Fruit fly (Drosophila melanogaster) whole organism, embryonic: Measurements from ENCODE around the gene srl.
A peak's percentile ranks its signal among the peaks of the same experiment; 100 is the strongest.

Experiments used
- Adf1 ChIP-seq: fragments of 200-800 bp; sonication (Bioruptor generic); IDR thresholded peaks from 2 replicates; pipeline ENCODE4 v1.3.6; 2022; ENCODE audit warnings: missing biosample characterization, missing genetic modification characterization
- Atf6 ChIP-seq: fragments of 200-800 bp; sonication (Bioruptor generic); IDR thresholded peaks from 2 replicates; pipeline ENCODE4 v1.3.6; 2022; ENCODE audit warnings: missing biosample characterization, missing genetic modification characterization
- B-H2 ChIP-seq: fragments of 200-800 bp; sonication (Bioruptor generic); optimal IDR thresholded peaks from 2 replicates; lab custom pipeline; 2018; ENCODE audit warnings: missing biosample characterization, mild to moderate bottlenecking, missing genetic modification characterization
- Bgb ChIP-seq: fragments of 200-800 bp; sonication (Bioruptor generic); IDR thresholded peaks from 2 replicates; pipeline ENCODE4 v1.3.6; 2022; ENCODE audit warnings: missing biosample characterization, missing genetic modification characterization; ENCODE audit not compliant: partially characterized antibody
- BtbVII ChIP-seq: fragments of 200-800 bp; sonication (Bioruptor generic); optimal IDR thresholded peaks from 3 replicates; lab custom pipeline; 2017; ENCODE audit warnings: missing biosample characterization, mild to moderate bottlenecking, missing genetic modification characterization
- CG1024 ChIP-seq: fragments of 200-800 bp; sonication (Bioruptor generic); IDR thresholded peaks from 2 replicates; pipeline ENCODE4 v1.3.6; 2022; ENCODE audit warnings: missing biosample characterization, missing genetic modification characterization
- CG10654 ChIP-seq: fragments of 200-800 bp; sonication (Bioruptor generic); optimal IDR thresholded peaks from 2 replicates; lab custom pipeline; 2016; ENCODE audit warnings: missing biosample characterization, missing genetic modification characterization
- CG12236 ChIP-seq: fragments of 200-800 bp; sonication (Bioruptor generic); optimal IDR thresholded peaks from 2 replicates; lab custom pipeline; 2016; ENCODE audit warnings: missing biosample characterization, missing genetic modification characterization
- CG13287 ChIP-seq: fragments of 200-800 bp; sonication (Bioruptor generic); IDR thresholded peaks from 2 replicates; pipeline ENCODE4 v1.3.6; 2022; ENCODE audit warnings: missing biosample characterization, missing genetic modification characterization; ENCODE audit not compliant: partially characterized antibody
- CG13894 ChIP-seq: fragments of 200-800 bp; sonication (Bioruptor generic); optimal IDR thresholded peaks from 3 replicates; lab custom pipeline; 2018; ENCODE audit warnings: missing biosample characterization, mild to moderate bottlenecking, missing genetic modification characterization, moderate library complexity
- CG15514 ChIP-seq: fragments of 200-800 bp; sonication (Bioruptor generic); optimal IDR thresholded peaks from 3 replicates; lab custom pipeline; 2017; ENCODE audit warnings: missing biosample characterization, missing genetic modification characterization, mild to moderate bottlenecking, moderate library complexity, missing genetic modification reagents
- CG17328 ChIP-seq: fragments of 200-800 bp; sonication (Bioruptor generic); IDR thresholded peaks from 2 replicates; pipeline ENCODE4 v1.3.6; 2022; ENCODE audit warnings: missing biosample characterization, missing genetic modification characterization
- CG2199 ChIP-seq: fragments of 200-800 bp; sonication (Bioruptor generic); IDR thresholded peaks from 3 replicates; pipeline ENCODE4 v1.3.6; 2022; ENCODE audit warnings: missing biosample characterization, missing genetic modification characterization
- CG32767 ChIP-seq: fragments of 200-800 bp; sonication (Bioruptor generic); IDR thresholded peaks from 2 replicates; pipeline ENCODE4 v1.3.6; 2022; ENCODE audit warnings: missing biosample characterization, missing genetic modification characterization
- CG34224 ChIP-seq: fragments of 200-800 bp; sonication (Bioruptor generic); IDR thresholded peaks from 3 replicates; pipeline ENCODE4 v1.3.6; 2022; ENCODE audit warnings: missing biosample characterization, missing genetic modification characterization; ENCODE audit not compliant: partially characterized antibody
- CG34376 ChIP-seq: fragments of 200-800 bp; sonication (Bioruptor generic); optimal IDR thresholded peaks from 2 replicates; lab custom pipeline; 2018; ENCODE audit warnings: missing biosample characterization, mild to moderate bottlenecking, missing genetic modification characterization
- CG8290 ChIP-seq, 3 experiments: fragments of 200-800 bp; sonication (Bioruptor generic); optimal IDR thresholded peaks; 2 replicates each; lab custom pipeline; 2016 to 2019; ENCODE audit warnings: missing biosample characterization in 3 of 3, missing genetic modification characterization in 3 of 3, mild to moderate bottlenecking in 2 of 3, moderate library complexity in 1 of 3
- Deaf1 ChIP-seq: fragments of 200-800 bp; optimal IDR thresholded peaks from 3 replicates; lab custom pipeline; 2019; ENCODE audit warnings: missing biosample characterization, mild to moderate bottlenecking, missing genetic modification characterization, moderate library complexity
- Ets65A ChIP-seq: fragments of 200-800 bp; sonication (Bioruptor generic); peaks from one replicate; lab custom pipeline; 2016; ENCODE audit warnings: missing biosample characterization, missing genetic modification characterization
- Fer1 ChIP-seq: fragments of 200-800 bp; sonication (Bioruptor generic); optimal IDR thresholded peaks from 2 replicates; lab custom pipeline; 2017; ENCODE audit warnings: missing biosample characterization, mild to moderate bottlenecking, missing genetic modification characterization
- Fer3 ChIP-seq: fragments of 200-800 bp; sonication (Bioruptor generic); optimal IDR thresholded peaks from 2 replicates; lab custom pipeline; 2018; ENCODE audit warnings: missing biosample characterization, mild to moderate bottlenecking, missing genetic modification characterization, moderate library complexity
- GATAe ChIP-seq: fragments of 200-800 bp; sonication (Bioruptor generic); conservative IDR thresholded peaks from 2 replicates; pipeline ENCODE4 v1.3.6; 2022; ENCODE audit warnings: missing biosample characterization, missing genetic modification characterization
- Hand ChIP-seq: fragments of 200-800 bp; sonication (Bioruptor generic); optimal IDR thresholded peaks from 2 replicates; lab custom pipeline; 2017; ENCODE audit warnings: mild to moderate bottlenecking, missing biosample characterization, missing genetic modification reagents, missing genetic modification characterization
- HmgD ChIP-seq: fragments of 200-800 bp; sonication (Bioruptor generic); optimal IDR thresholded peaks from 3 replicates; lab custom pipeline; 2016; ENCODE audit warnings: missing biosample characterization, missing genetic modification characterization
- Jarid2 ChIP-seq: fragments of 200-800 bp; sonication (Bioruptor generic); optimal IDR thresholded peaks from 3 replicates; lab custom pipeline; 2017; ENCODE audit warnings: mild to moderate bottlenecking, missing biosample characterization, missing genetic modification reagents, missing genetic modification characterization
- Max ChIP-seq: fragments of 200-800 bp; sonication (Bioruptor generic); optimal IDR thresholded peaks from 2 replicates; lab custom pipeline; 2016; ENCODE audit warnings: missing biosample characterization, mild to moderate bottlenecking, missing genetic modification characterization
- Med ChIP-seq: fragments of 200-800 bp; sonication (Bioruptor generic); peaks from one replicate; lab custom pipeline; 2016; ENCODE audit warnings: missing biosample characterization, missing genetic modification characterization, mild to moderate bottlenecking, inconsistent platforms, moderate library complexity
- Nf-YB ChIP-seq: fragments of 200-800 bp; sonication (Bioruptor generic); optimal IDR thresholded peaks from 3 replicates; lab custom pipeline; 2019; ENCODE audit warnings: missing biosample characterization, mild to moderate bottlenecking, missing genetic modification characterization, moderate library complexity
- Scr ChIP-seq: fragments of 200-800 bp; sonication (Bioruptor generic); IDR thresholded peaks from 2 replicates; pipeline ENCODE4 v1.3.6; 2022; ENCODE audit warnings: missing biosample characterization, missing genetic modification characterization; ENCODE audit not compliant: partially characterized antibody
- Vsx1 ChIP-seq: fragments of 200-800 bp; sonication (Bioruptor generic); optimal IDR thresholded peaks from 2 replicates; lab custom pipeline; 2017; ENCODE audit warnings: missing biosample characterization, mild to moderate bottlenecking, missing genetic modification characterization, missing genetic modification reagents
- ac ChIP-seq: fragments of 200-800 bp; sonication (Bioruptor generic); optimal IDR thresholded peaks from 3 replicates; lab custom pipeline; 2017; ENCODE audit warnings: missing biosample characterization, mild to moderate bottlenecking, missing genetic modification characterization
- caup ChIP-seq: fragments of 200-800 bp; sonication (Bioruptor generic); optimal IDR thresholded peaks from 3 replicates; lab custom pipeline; 2017; ENCODE audit warnings: missing biosample characterization, mild to moderate bottlenecking, missing genetic modification characterization, moderate library complexity; ENCODE audit not compliant: severe bottlenecking
- da ChIP-seq: fragments of 200-800 bp; sonication (Bioruptor generic); optimal IDR thresholded peaks from 2 replicates; lab custom pipeline; 2016; ENCODE audit warnings: missing biosample characterization, missing genetic modification characterization
- eve ChIP-seq, 2 experiments: fragments of >200 bp; optimal IDR thresholded peaks; 2 replicates each; lab custom pipeline; 2017; ENCODE audit warnings: missing biosample characterization in 2 of 2, missing genetic modification characterization in 2 of 2
- ewg ChIP-seq: fragments of 200-800 bp; sonication (Bioruptor generic); optimal IDR thresholded peaks from 3 replicates; lab custom pipeline; 2017; ENCODE audit warnings: mild to moderate bottlenecking, missing biosample characterization, missing genetic modification reagents, missing genetic modification characterization
- exex ChIP-seq: fragments of 200-800 bp; sonication (Bioruptor generic); optimal IDR thresholded peaks from 4 replicates; lab custom pipeline; 2018; ENCODE audit warnings: missing biosample characterization, mild to moderate bottlenecking, missing genetic modification characterization, moderate library complexity
- ftz-f1 ChIP-seq: fragments of 200-800 bp; sonication (Bioruptor generic); optimal IDR thresholded peaks from 2 replicates; lab custom pipeline; 2016; ENCODE audit warnings: missing biosample characterization, missing genetic modification characterization
- gro ChIP-seq: fragments of 200-800 bp; sonication (Bioruptor generic); optimal IDR thresholded peaks from 2 replicates; lab custom pipeline; 2016; ENCODE audit warnings: missing biosample characterization, missing genetic modification characterization
- lab ChIP-seq: fragments of 200-800 bp; sonication (Bioruptor generic); optimal IDR thresholded peaks from 3 replicates; lab custom pipeline; 2017; ENCODE audit warnings: missing biosample characterization, missing genetic modification characterization, mild to moderate bottlenecking, moderate library complexity, missing genetic modification reagents
- luna ChIP-seq: fragments of 200-800 bp; sonication (Bioruptor generic); optimal IDR thresholded peaks from 2 replicates; lab custom pipeline; 2016; ENCODE audit warnings: missing biosample characterization, missing genetic modification characterization
- onecut ChIP-seq: fragments of 200-800 bp; sonication (Bioruptor generic); IDR thresholded peaks from 2 replicates; pipeline ENCODE4 v1.3.6; 2022; ENCODE audit warnings: missing biosample characterization, missing genetic modification characterization
- pan ChIP-seq, 4 experiments: fragments of >200 bp in 3 of 4; fragments of 200-800 bp in 1 of 4; sonication (Bioruptor generic) in 1 of 4; optimal IDR thresholded peaks in 3 of 4; IDR thresholded peaks in 1 of 4; 2 replicates each; pipeline versions ENCODE4 v1.3.6 to Lab custom; 2017 to 2022; ENCODE audit warnings: missing biosample characterization in 2 of 4, missing genetic modification characterization in 2 of 4, mixed read lengths in 1 of 4
- pzg ChIP-seq: fragments of 200-800 bp; sonication (Bioruptor generic); optimal IDR thresholded peaks from 3 replicates; lab custom pipeline; 2018; ENCODE audit warnings: missing biosample characterization, mild to moderate bottlenecking, missing genetic modification characterization, moderate library complexity
- rib ChIP-seq: fragments of 200-800 bp; sonication (Bioruptor generic); IDR thresholded peaks from 2 replicates; pipeline ENCODE4 v1.3.6; 2022; ENCODE audit warnings: missing biosample characterization, missing genetic modification characterization
- unc-4 ChIP-seq: fragments of 200-800 bp; sonication (Bioruptor generic); IDR thresholded peaks from 2 replicates; pipeline ENCODE4 v1.3.6; 2022; ENCODE audit warnings: missing biosample characterization, missing genetic modification characterization; ENCODE audit not compliant: partially characterized antibody
- zf30C ChIP-seq: fragments of 200-800 bp; sonication (Bioruptor generic); optimal IDR thresholded peaks from 3 replicates; lab custom pipeline; 2018; ENCODE audit warnings: missing biosample characterization, mild to moderate bottlenecking, missing genetic modification characterization

The srl gene

DNA sequence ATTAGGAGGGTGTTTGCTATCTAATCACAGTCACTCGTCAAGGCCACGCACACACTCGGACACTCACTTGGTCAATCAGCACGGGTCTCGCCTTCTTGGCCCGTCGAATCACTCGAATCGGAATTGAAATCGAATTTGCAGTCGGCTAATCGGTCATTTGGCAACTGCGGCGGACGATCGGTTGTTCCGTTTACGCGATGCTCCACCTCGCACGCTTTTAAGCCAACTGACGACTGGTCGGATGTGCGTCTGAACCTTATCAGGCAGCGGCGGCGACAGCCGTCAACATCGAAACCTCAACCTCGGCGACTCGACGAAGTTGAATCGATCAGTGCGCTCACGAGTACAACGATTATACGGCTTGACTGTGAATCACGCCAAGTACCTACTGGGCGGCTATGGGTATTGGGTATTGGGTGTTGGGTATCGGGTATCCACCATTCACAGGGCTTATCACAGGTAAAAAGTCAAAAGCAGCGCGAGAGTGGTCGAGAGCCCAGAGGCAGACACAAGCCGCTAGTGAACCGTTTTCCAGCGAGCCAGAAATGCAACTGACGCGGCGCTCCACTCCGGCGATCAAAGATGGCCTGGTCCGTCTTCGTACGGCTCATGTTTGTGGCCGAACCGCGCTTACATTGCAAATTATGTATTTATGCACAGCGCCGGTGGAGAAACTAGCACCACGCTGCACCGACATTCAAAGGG, 42.1 kb upstream of the srl start (continued):
- TF ChIP-seq Hand: peak; percentile 2
- TF ChIP-seq caup: peak; percentile 32
- peak; percentile 27 for TF ChIP-seq Fer3 (tag; lab: Kevin White, UChicago)
- TF ChIP-seq CG8290 (GFP tag; optimal IDR thresholded peaks at IDR 0.05; lab: Kevin White, UChicago): no peak
- TF ChIP-seq CG8290 (tag; optimal IDR thresholded peaks at IDR 0.05; lab: Kevin White, UChicago): peak in 1 of 2 experiments; percentile 23
- no peak for TF ChIP-seq luna (GFP tag; lab: Kevin White, UChicago)
- TF ChIP-seq CG10654 (GFP tag; lab: Kevin White, UChicago): no peak
- no peak for TF ChIP-seq ac
- 0 out of 2 replicates have a peak, but pooled peaks have one; percentile 11 for TF ChIP-seq unc-4 (GFP tag; lab: Robert Waterston, UW)
- TF ChIP-seq rib (GFP tag; lab: Robert Waterston, UW): peak; percentile 69; the same call in 1 of the 2 replicates
- TF ChIP-seq Jarid2: peak; percentile 44
- no peak for TF ChIP-seq da (GFP tag; lab: Kevin White, UChicago)
- TF ChIP-seq BtbVII (GFP tag; lab: Kevin White, UChicago): peak; percentile 12
- TF ChIP-seq CG34376 (GFP tag; lab: Kevin White, UChicago): peak; percentile 85
- TF ChIP-seq CG13894 (tag; lab: Kevin White, UChicago): peak; percentile 2
- no peak for TF ChIP-seq eve (GFP tag; optimal IDR thresholded peaks at IDR 0.05; lab: Kevin White, UChicago)
- TF ChIP-seq CG15514 (GFP tag; lab: Kevin White, UChicago): peak; percentile 25
- no peak for TF ChIP-seq zf30C (GFP tag; lab: Kevin White, UChicago)
- TF ChIP-seq GATAe (GFP tag; lab: Robert Waterston, UW): peak; percentile 87
- TF ChIP-seq Bgb: 0 out of 2 replicates have a peak, but pooled peaks have one; percentile 28
- peak; percentile 85 for TF ChIP-seq Med
- 0 out of 3 replicates have a peak, but pooled peaks have one; percentile 29 for TF ChIP-seq CG2199 (GFP tag; lab: Robert Waterston, UW)
- TF ChIP-seq CG1024 (GFP tag; lab: Robert Waterston, UW): 0 out of 2 replicates have a peak, but pooled peaks have one; percentile 17
- TF ChIP-seq CG17328 (GFP tag; lab: Robert Waterston, UW): 0 out of 2 replicates have a peak, but pooled peaks have one; percentile 11
- peak; percentile 29; the same call in 1 of the 3 replicates for TF ChIP-seq CG34224
- 0 out of 2 replicates have a peak, but pooled peaks have one; percentile 17 for TF ChIP-seq CG13287 (GFP tag; lab: Robert Waterston, UW)
- peak; percentile 50; the same call in 1 of the 2 replicates for TF ChIP-seq Atf6 (GFP tag; lab: Robert Waterston, UW)
- TF ChIP-seq ewg (GFP tag; lab: Kevin White, UChicago): no peak
- no peak for TF ChIP-seq Nf-YB (GFP tag; lab: Kevin White, UChicago)
- peak; percentile 15; the same call in 1 of the 2 replicates for TF ChIP-seq onecut (GFP tag; lab: Robert Waterston, UW)
- no peak for TF ChIP-seq pzg
- no peak for TF ChIP-seq CG12236 (GFP tag; lab: Kevin White, UChicago)
- 0 out of 2 replicates have a peak, but pooled peaks have one; percentile 18 for TF ChIP-seq Scr (GFP tag; lab: Robert Waterston, UW)
- TF ChIP-seq ftz-f1 (GFP tag; lab: Kevin White, UChicago): peak; percentile 88
- peak; percentile 44 for TF ChIP-seq gro (GFP tag; lab: Kevin White, UChicago)
- peak; percentile 40 for TF ChIP-seq Vsx1 (GFP tag; lab: Kevin White, UChicago)
- peak; percentile 35 for TF ChIP-seq B-H2 (GFP tag; lab: Kevin White, UChicago)
- no peak for TF ChIP-seq pan (optimal IDR thresholded peaks at IDR 0.05; lab: Kevin White, UChicago)
- TF ChIP-seq pan (GFP tag; optimal IDR thresholded peaks at IDR 0.05 in 1 of 2, IDR thresholded peaks at IDR 0.05 in 1 of 2): peak in 1 of 2 experiments; percentile 10
- TF ChIP-seq CG32767 (GFP tag; lab: Robert Waterston, UW): no peak
- TF ChIP-seq Ets65A (GFP tag; lab: Kevin White, UChicago): peak; percentile 76
- TF ChIP-seq Deaf1 (tag; lab: Kevin White, UChicago): peak; percentile 95
- peak; percentile 70; the same call in 1 of the 2 replicates for TF ChIP-seq Adf1 (GFP tag; lab: Robert Waterston, UW)
- no peak for TF ChIP-seq Max (GFP tag; lab: Kevin White, UChicago)
- peak; percentile 74 for TF ChIP-seq lab (GFP tag; lab: Kevin White, UChicago)
- no peak for TF ChIP-seq HmgD (GFP tag; lab: Kevin White, UChicago)
- peak; percentile 35 for TF ChIP-seq Fer1 (GFP tag; lab: Kevin White, UChicago)
- peak; percentile 94 for TF ChIP-seq exex (tag; lab: Kevin White, UChicago)
